Worm (Caenorhabditis elegans): ENCODE results near the gene hlh-32.

- TF ChIP-seq tbx-8 (GFP tag; optimal IDR thresholded peaks at IDR 0.05) (no peak), blmp-1 (tag; optimal IDR thresholded peaks at IDR 0.05) (no peak), pha-4 (tag; optimal IDR thresholded peaks at IDR 0.05) (no peak), ceh-43 (GFP tag; optimal IDR thresholded peaks at IDR 0.05) (no peak), ztf-11 (tag; optimal IDR thresholded peaks at IDR 0.05) (no peak), drap-1 (GFP tag; optimal IDR thresholded peaks at IDR 0.05) (no peak), snpc-4 (tag; optimal IDR thresholded peaks at IDR 0.05) (no peak), nhr-76 (tag; optimal IDR thresholded peaks at IDR 0.05) (no peak)
Observed at ce11 chrIV:16180898-16181482, 48.7 kb downstream of the hlh-32 start.
